Worm (Caenorhabditis elegans) whole organism, L4 larva: ENCODE results near the gene srbc-83.
A peak's percentile ranks its signal among the peaks of the same experiment; 100 is the strongest.
"Not testable (repeated sequence)": the region's sequence is repeated elsewhere in the genome, so short reads cannot be mapped to it uniquely, and the experiment has no call there.

Experiments used
- F26F4.8 ChIP-seq: fragments of 200-800 bp; sonication (Bioruptor generic); conservative IDR thresholded peaks from 2 replicates; pipeline ENCODE4 v1.3.6; 2022; ENCODE audit warnings: missing genetic modification characterization, missing compliant biosample characterization
- F44E2.7 ChIP-seq: fragments of 200-800 bp; sonication (Bioruptor generic); IDR thresholded peaks from 2 replicates; pipeline ENCODE4 v2.1.2; 2022; ENCODE audit warnings: missing genetic modification characterization, missing compliant biosample characterization
- R02D3.7 ChIP-seq: fragments of 150-350 bp; sonication (generic microtip); optimal IDR thresholded peaks from 3 replicates; lab custom pipeline; 2014; ENCODE audit warnings: missing biosample characterization, missing genetic modification characterization
- Y105C5A.15 ChIP-seq: fragments of 200-800 bp; sonication (Bioruptor generic); IDR thresholded peaks from 2 replicates; pipeline ENCODE4 v1.3.6; 2022; ENCODE audit warnings: missing genetic modification characterization, missing compliant biosample characterization
- ZK337.2 ChIP-seq: fragments of 200-800 bp; sonication (Bioruptor generic); IDR thresholded peaks from 2 replicates; pipeline ENCODE4 v1.3.6; 2022; ENCODE audit warnings: missing genetic modification reagents, missing genetic modification characterization, missing compliant biosample characterization
- aha-1 ChIP-seq: fragments of 150-350 bp; peaks from one replicate; lab custom pipeline; 2014; ENCODE audit warnings: missing biosample characterization, missing genetic modification characterization
- arid-1 ChIP-seq: fragments of 200-800 bp; sonication (Bioruptor generic); conservative IDR thresholded peaks from 2 replicates; pipeline ENCODE4 v1.3.6; 2022; ENCODE audit warnings: missing genetic modification reagents, missing genetic modification characterization, missing compliant biosample characterization
- ceh-20 ChIP-seq: fragments of 200-800 bp; sonication (Bioruptor generic); IDR thresholded peaks from 2 replicates; pipeline ENCODE4 v1.3.6; 2022; ENCODE audit warnings: missing genetic modification reagents, missing genetic modification characterization, missing compliant biosample characterization
- daf-16 ChIP-seq, 3 experiments: sonication (generic microtip); optimal IDR thresholded peaks; 2 replicates each; lab custom pipeline; 2016 to 2017; ENCODE audit warnings: missing genetic modification characterization in 3 of 3, missing genetic modification reagents in 3 of 3, mild to moderate bottlenecking in 2 of 3, missing compliant biosample characterization in 2 of 3, missing biosample characterization in 1 of 3, moderate library complexity in 1 of 3
- daf-19 ChIP-seq: fragments of 200-800 bp; sonication (Bioruptor generic); conservative IDR thresholded peaks from 2 replicates; pipeline ENCODE4 v1.3.6; 2022; ENCODE audit warnings: missing genetic modification characterization, missing compliant biosample characterization
- dmd-6 ChIP-seq: fragments of 200-800 bp; sonication (Bioruptor generic); IDR thresholded peaks from 2 replicates; pipeline ENCODE4 v1.3.6; 2022; ENCODE audit warnings: missing genetic modification reagents, missing genetic modification characterization, missing compliant biosample characterization
- dve-1 ChIP-seq: sonication (generic microtip); optimal IDR thresholded peaks from 2 replicates; lab custom pipeline; 2017; ENCODE audit warnings: antibody characterized with exemption, mild to moderate bottlenecking, missing genetic modification characterization, missing compliant biosample characterization; ENCODE audit not compliant: insufficient read depth
- egl-27 ChIP-seq: sonication (generic microtip); optimal IDR thresholded peaks from 3 replicates; lab custom pipeline; 2017; ENCODE audit warnings: missing biosample characterization, missing genetic modification reagents, missing genetic modification characterization
- hlh-11 ChIP-seq: fragments of 200-800 bp; sonication (Bioruptor generic); optimal IDR thresholded peaks from 2 replicates; lab custom pipeline; 2018; ENCODE audit warnings: mild to moderate bottlenecking, missing genetic modification characterization, missing compliant biosample characterization
- hlh-30 ChIP-seq: sonication (generic microtip); optimal IDR thresholded peaks from 2 replicates; lab custom pipeline; 2017; ENCODE audit warnings: antibody characterized with exemption, mild to moderate bottlenecking, missing genetic modification characterization, missing compliant biosample characterization; ENCODE audit not compliant: insufficient read depth
- lim-7 ChIP-seq: fragments of 200-800 bp; sonication (Bioruptor generic); IDR thresholded peaks from 2 replicates; pipeline ENCODE4 v1.3.6; 2022; ENCODE audit warnings: missing genetic modification characterization, missing compliant biosample characterization
- lin-38 ChIP-seq: fragments of 200-800 bp; sonication (Bioruptor generic); IDR thresholded peaks from 2 replicates; pipeline ENCODE4 v1.3.6; 2022; ENCODE audit warnings: missing genetic modification reagents, missing genetic modification characterization, missing compliant biosample characterization
- madf-9 ChIP-seq: fragments of 200-800 bp; sonication (Bioruptor generic); conservative IDR thresholded peaks from 2 replicates; pipeline ENCODE4 v1.3.6; 2022; ENCODE audit warnings: missing genetic modification reagents, missing genetic modification characterization, missing compliant biosample characterization
- nhr-102 ChIP-seq: sonication (generic microtip); optimal IDR thresholded peaks from 2 replicates; lab custom pipeline; 2016; ENCODE audit warnings: mild to moderate bottlenecking, missing genetic modification characterization, moderate library complexity, missing compliant biosample characterization
- nhr-25 ChIP-seq: sonication (generic microtip); optimal IDR thresholded peaks from 2 replicates; lab custom pipeline; 2017; ENCODE audit warnings: missing genetic modification characterization, mild to moderate bottlenecking, missing compliant biosample characterization, antibody characterized with exemption, moderate library complexity, borderline replicate concordance; ENCODE audit not compliant: insufficient read depth
- nhr-48 ChIP-seq: sonication (generic microtip); optimal IDR thresholded peaks from 2 replicates; lab custom pipeline; 2016; ENCODE audit warnings: mild to moderate bottlenecking, missing genetic modification characterization, missing compliant biosample characterization
- nhr-76 ChIP-seq: fragments of 150-350 bp; optimal IDR thresholded peaks from 2 replicates; lab custom pipeline; 2014; ENCODE audit warnings: missing biosample characterization, missing genetic modification characterization
- pha-4 ChIP-seq, 2 experiments: fragments of 150-350 bp in 1 of 2; fragments of 200-800 bp in 1 of 2; sonication (Bioruptor generic) in 1 of 2; IDR thresholded peaks in 1 of 2; optimal IDR thresholded peaks in 1 of 2; 2 replicates each; pipeline versions ENCODE4 v1.3.6 to Lab custom; 2014 to 2022; ENCODE audit warnings: missing genetic modification characterization in 2 of 2, missing genetic modification reagents in 2 of 2, missing biosample characterization in 1 of 2, missing compliant biosample characterization in 1 of 2
- php-3 ChIP-seq: fragments of 200-800 bp; sonication (Bioruptor generic); IDR thresholded peaks from 2 replicates; pipeline ENCODE4 v1.3.6; 2022; ENCODE audit warnings: missing genetic modification reagents, missing genetic modification characterization, missing compliant biosample characterization
- rbr-2 ChIP-seq: sonication (generic microtip); optimal IDR thresholded peaks from 2 replicates; lab custom pipeline; 2016; ENCODE audit warnings: missing genotype, missing genetic modification characterization, missing compliant biosample characterization
- snpc-1.2 ChIP-seq: fragments of 200-800 bp; sonication (Bioruptor generic); IDR thresholded peaks from 2 replicates; pipeline ENCODE4 v1.3.6; 2022; ENCODE audit warnings: missing genetic modification reagents, missing genetic modification characterization, missing compliant biosample characterization
- tra-1 ChIP-seq: fragments of 200-800 bp; sonication (Bioruptor generic); IDR thresholded peaks from 2 replicates; pipeline ENCODE4 v1.3.6; 2022; ENCODE audit warnings: missing genetic modification reagents, missing genetic modification characterization, missing compliant biosample characterization
- unc-130 ChIP-seq: sonication (generic microtip); optimal IDR thresholded peaks from 2 replicates; lab custom pipeline; 2016; ENCODE audit warnings: missing genetic modification reagents, missing genetic modification characterization, missing compliant biosample characterization
- vab-7 ChIP-seq: fragments of 200-800 bp; sonication (Bioruptor generic); IDR thresholded peaks from 2 replicates; pipeline ENCODE4 v1.3.6; 2022; ENCODE audit warnings: missing genetic modification reagents, missing genetic modification characterization, missing compliant biosample characterization
- zip-11 ChIP-seq: fragments of 200-800 bp; sonication (Bioruptor generic); IDR thresholded peaks from 2 replicates; pipeline ENCODE4 v1.3.6; 2022; ENCODE audit warnings: missing genetic modification characterization, missing compliant biosample characterization

Gene srbc-83

ce11 chrV:16333412-16333811 is 36.2 kb downstream of the srbc-83 start, which contains the start of gene srh-167:
Gene srh-167, plus strand, starts transcription at chrV:16333712.
- TF ChIP-seq daf-19 (GFP tag; lab: Robert Waterston, UW): no peak

- no peak for TF ChIP-seq nhr-76 (tag; lab: Kevin White, UChicago)
- no peak for TF ChIP-seq daf-19 (GFP tag; lab: Robert Waterston, UW)
- no peak for TF ChIP-seq rbr-2
- TF ChIP-seq lim-7 (GFP tag; lab: Robert Waterston, UW): no peak
- TF ChIP-seq egl-27 (tag; lab: Kevin White, UChicago): no peak
- no peak for TF ChIP-seq ceh-20 (GFP tag; lab: Robert Waterston, UW)
- no peak for TF ChIP-seq R02D3.7
- no peak for TF ChIP-seq F44E2.7 (GFP tag; lab: Robert Waterston, UW)
- TF ChIP-seq nhr-25 (tag; lab: Kevin White, UChicago): no peak
- no peak for TF ChIP-seq madf-9 (GFP tag; lab: Robert Waterston, UW)
- no peak for TF ChIP-seq vab-7 (GFP tag; lab: Robert Waterston, UW)
These were observed 39.2 kb downstream of the srbc-83 start, which contains the start of gene srw-87 for ce11 chrV:16336326-16336725. Gene srw-87, plus strand, starts transcription at chrV:16336626.

ce11 chrV:16338287-16339092 is 41.3 kb downstream of the srbc-83 start, which contains the start of gene slc-9B.2:
Gene slc-9B.2, plus strand, starts transcription at chrV:16339042.
- TF ChIP-seq arid-1 (GFP tag; lab: Robert Waterston, UW): 0 out of 2 replicates have a peak, but pooled peaks have one; percentile 57
- TF ChIP-seq vab-7 (GFP tag; lab: Robert Waterston, UW): peak; percentile 54; the same call in 1 of the 2 replicates
- 0 out of 2 replicates have a peak, but pooled peaks have one; percentile 37 for TF ChIP-seq F26F4.8 (GFP tag; lab: Robert Waterston, UW)
- 0 out of 2 replicates have a peak, but pooled peaks have one; percentile 39 for TF ChIP-seq ZK337.2 (GFP tag; lab: Robert Waterston, UW)
- TF ChIP-seq daf-16 (GFP tag; optimal IDR thresholded peaks at IDR 0.05; lab: Kevin White, UChicago); pha-4 (tag; optimal IDR thresholded peaks at IDR 0.05; lab: Kevin White, UChicago): not testable (repeated sequence)
- peak; percentile 73 for TF ChIP-seq daf-16 (tag; optimal IDR thresholded peaks at IDR 0.05; lab: Kevin White, UChicago)
- TF ChIP-seq Y105C5A.15 (GFP tag; lab: Robert Waterston, UW): 0 out of 2 replicates have a peak, but pooled peaks have one; percentile 60
- TF ChIP-seq php-3 (GFP tag; lab: Robert Waterston, UW): peak; percentile 86
- TF ChIP-seq dmd-6 (GFP tag; lab: Robert Waterston, UW): peak; percentile 66
- TF ChIP-seq aha-1 (tag; lab: Kevin White, UChicago): peak; percentile 15
- TF ChIP-seq nhr-102 (tag; lab: Kevin White, UChicago): peak; percentile 44
- TF ChIP-seq dve-1 (tag; lab: Kevin White, UChicago): peak; percentile 38
- peak; percentile 1 for TF ChIP-seq unc-130
- TF ChIP-seq tra-1 (GFP tag; lab: Robert Waterston, UW): 0 out of 2 replicates have a peak, but pooled peaks have one; percentile 55
- peak; percentile 72 for TF ChIP-seq nhr-48 (tag; lab: Kevin White, UChicago)
- TF ChIP-seq zip-11 (GFP tag; lab: Robert Waterston, UW): 0 out of 2 replicates have a peak, but pooled peaks have one; percentile 26
- peak; percentile 76 for TF ChIP-seq snpc-1.2 (GFP tag; lab: Robert Waterston, UW)
- TF ChIP-seq hlh-11 (tag; lab: Kevin White, UChicago): peak; percentile 39
- peak; percentile 8 for TF ChIP-seq hlh-30 (tag; lab: Kevin White, UChicago)
- peak; percentile 58 for TF ChIP-seq lin-38 (GFP tag; lab: Robert Waterston, UW)
- peak; percentile 68; the same call in 1 of the 2 replicates for TF ChIP-seq pha-4 (GFP tag; IDR thresholded peaks at IDR 0.05; lab: Robert Waterston, UW)
- TF ChIP-seq lim-7 (GFP tag; lab: Robert Waterston, UW): peak; percentile 65
